Fruit fly (Drosophila melanogaster): Measurements from ENCODE around the gene Npc2h.

Npc2h gene

DNA sequence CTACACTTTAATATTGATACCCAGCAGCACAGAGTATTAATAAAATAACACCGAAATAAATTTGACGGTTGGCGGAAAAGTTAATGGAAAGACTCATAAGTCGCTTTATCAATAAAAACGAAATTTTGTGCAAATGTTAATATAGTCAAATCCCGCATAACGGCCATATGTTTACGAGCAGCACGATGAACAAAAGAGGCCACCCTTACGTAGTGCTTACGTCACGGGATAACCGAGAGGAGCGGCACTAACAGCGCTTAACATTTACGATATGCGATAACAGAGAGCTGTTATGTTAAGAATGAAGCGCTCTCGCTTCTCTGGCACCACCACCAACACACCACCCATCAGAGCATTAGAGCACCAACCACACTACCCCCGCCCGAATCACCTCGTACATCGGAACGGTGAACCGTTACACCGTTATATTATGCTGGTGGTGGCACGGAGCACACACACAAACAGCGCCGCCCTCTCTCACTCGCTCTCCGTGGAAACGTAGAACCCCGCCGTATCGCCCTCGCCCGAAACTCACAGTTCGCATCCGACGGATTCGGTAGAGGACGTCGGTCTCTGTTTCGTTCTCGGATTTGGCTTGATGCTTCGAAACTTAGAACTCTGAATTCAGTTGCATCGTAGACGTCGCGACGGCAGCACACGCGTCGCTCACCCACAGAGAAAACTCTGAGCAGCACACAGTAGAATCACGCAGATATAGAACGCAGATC lies 19.4 kb upstream of the Npc2h start, which contains the start of gene zfh1 (continued):
- TF ChIP-seq ash1 (GFP tag; optimal IDR thresholded peaks at IDR 0.05) = peak; percentile 38
- TF ChIP-seq CG7357 (GFP tag; IDR thresholded peaks at IDR 0.05) = no peak
- no peak for TF ChIP-seq ranshi (GFP tag; IDR thresholded peaks at IDR 0.05)
- TF ChIP-seq CG2202 (tag; optimal IDR thresholded peaks at IDR 0.05) = no peak
- no peak for TF ChIP-seq tio (GFP tag; optimal IDR thresholded peaks at IDR 0.05)
- no peak for TF ChIP-seq prd (optimal IDR thresholded peaks at IDR 0.05)
- TF ChIP-seq prd (GFP tag; IDR thresholded peaks at IDR 0.05) = 0 out of 3 replicates have a peak, but pooled peaks have one; percentile 6
- TF ChIP-seq BtbVII (GFP tag; optimal IDR thresholded peaks at IDR 0.05) = no peak
- no peak for TF ChIP-seq Xrp1 (GFP tag; IDR thresholded peaks at IDR 0.05)
- no peak for TF ChIP-seq CG32772 (GFP tag; IDR thresholded peaks at IDR 0.05)
- TF ChIP-seq CG2678 (tag; optimal IDR thresholded peaks at IDR 0.05) = no peak
- TF ChIP-seq CG11085 (GFP tag; IDR thresholded peaks at IDR 0.05) = no peak
- TF ChIP-seq Fer2 (tag; optimal IDR thresholded peaks at IDR 0.05) = no peak
- TF ChIP-seq CG31441 (GFP tag; IDR thresholded peaks at IDR 0.05) = no peak
- peak; percentile 28; the same call in 1 of the 2 replicates for TF ChIP-seq Adf1 (GFP tag; IDR thresholded peaks at IDR 0.05)
- TF ChIP-seq CG14965 (GFP tag; optimal IDR thresholded peaks at IDR 0.05; ENCODE audit: borderline replicate concordance) = no peak
- peak; percentile 6 for TF ChIP-seq gsb-n (tag; optimal IDR thresholded peaks at IDR 0.05)
- no peak for TF ChIP-seq mam (GFP tag; optimal IDR thresholded peaks at IDR 0.05)
- peak; percentile 60 for TF ChIP-seq CG10462 (GFP tag; optimal IDR thresholded peaks at IDR 0.05)
- no peak for TF ChIP-seq Lpt (GFP tag; optimal IDR thresholded peaks at IDR 0.05)
- no peak for TF ChIP-seq inv (GFP tag; IDR thresholded peaks at IDR 0.05; ENCODE audit: partially characterized antibody)
- 0 out of 2 replicates have a peak, but pooled peaks have one; percentile 26 for TF ChIP-seq Atf6 (GFP tag; IDR thresholded peaks at IDR 0.05)
- TF ChIP-seq CG9437 (GFP tag; optimal IDR thresholded peaks at IDR 0.05) = peak; percentile 96
- TF ChIP-seq CG10654 (GFP tag; optimal IDR thresholded peaks at IDR 0.05) = no peak
- no peak for TF ChIP-seq CG43689 (GFP tag; IDR thresholded peaks at IDR 0.05)
- no peak for TF ChIP-seq psq (GFP tag; optimal IDR thresholded peaks at IDR 0.05)
- no peak for TF ChIP-seq Hmx (GFP tag; optimal IDR thresholded peaks at IDR 0.05)
- TF ChIP-seq CG2712 (tag; optimal IDR thresholded peaks at IDR 0.05) = no peak
- TF ChIP-seq CG8924 (tag; optimal IDR thresholded peaks at IDR 0.05) = no peak
- no peak for TF ChIP-seq wor (GFP tag; IDR thresholded peaks at IDR 0.05)
- TF ChIP-seq slbo (GFP tag; IDR thresholded peaks at IDR 0.05) = no peak
- peak; percentile 52 for TF ChIP-seq yki (optimal IDR thresholded peaks at IDR 0.05)
- no peak for TF ChIP-seq HLH54F (GFP tag; optimal IDR thresholded peaks at IDR 0.05)
- no peak for TF ChIP-seq Eip74EF (GFP tag; optimal IDR thresholded peaks at IDR 0.05)
- peak; percentile 73; the same call in 1 of the 2 replicates for TF ChIP-seq chm (GFP tag; IDR thresholded peaks at IDR 0.05)
- TF ChIP-seq Med (GFP tag) = peak; percentile 83
- TF ChIP-seq grn (GFP tag; optimal IDR thresholded peaks at IDR 0.05) = no peak
- no peak for TF ChIP-seq schlank (tag; optimal IDR thresholded peaks at IDR 0.05)
- TF ChIP-seq croc (GFP tag; conservative IDR thresholded peaks at IDR 0.05) = no peak
- peak; percentile 76; the same call in 2 of the 3 replicates for TF ChIP-seq CG2199 (GFP tag; IDR thresholded peaks at IDR 0.05)
- TF ChIP-seq Deaf1 (tag; optimal IDR thresholded peaks at IDR 0.05) = peak; percentile 96
- peak; percentile 6 for TF ChIP-seq kni (GFP tag; optimal IDR thresholded peaks at IDR 0.05)
- no peak for TF ChIP-seq CG17568 (GFP tag; optimal IDR thresholded peaks at IDR 0.05)
- TF ChIP-seq shn (GFP tag; optimal IDR thresholded peaks at IDR 0.05) = no peak
- no peak for TF ChIP-seq Aef1 (GFP tag; IDR thresholded peaks at IDR 0.05)
- peak; percentile 62; the same call in 2 of the 3 replicates for TF ChIP-seq zen2 (GFP tag; IDR thresholded peaks at IDR 0.05; ENCODE audit: partially characterized antibody)
- no peak for TF ChIP-seq vnd (GFP tag; IDR thresholded peaks at IDR 0.05; ENCODE audit: partially characterized antibody)
- TF ChIP-seq ems (GFP tag; optimal IDR thresholded peaks at IDR 0.05) = no peak
- no peak for TF ChIP-seq usp (GFP tag; optimal IDR thresholded peaks at IDR 0.05)
- peak; percentile 22; the same call in 1 of the 3 replicates for TF ChIP-seq HLH4C (GFP tag; IDR thresholded peaks at IDR 0.05; ENCODE audit: partially characterized antibody)
- TF ChIP-seq run (tag; optimal IDR thresholded peaks at IDR 0.05) = no peak

All from whole organism, embryonic.